Worm (Caenorhabditis elegans): ENCODE results near the gene ets-6.

The ets-6 gene

ce11 chrV:7575563-7575962 is 4.8 kb downstream of the ets-6 start, which contains the start of the genes snu-66 and ints-9:
Gene snu-66 (minus strand): TSS chrV:7575670.
Gene ints-9 (plus strand): TSS chrV:7575802.
- TF ChIP-seq unc-62 (GFP tag; optimal IDR thresholded peaks at IDR 0.05) = no peak

- TF ChIP-seq unc-62 (GFP tag; optimal IDR thresholded peaks at IDR 0.05) = no peak
Observed at ce11 chrV:7570955-7571354, 9.4 kb downstream of the ets-6 start, which contains the start of gene F19F10.14. Gene F19F10.14 (minus strand): TSS chrV:7571055.

ce11 chrV:7570290-7570689 is 10.1 kb downstream of the ets-6 start, which contains the start of gene clec-212:
Gene clec-212 (minus strand): TSS chrV:7570390.
- TF ChIP-seq unc-62 (GFP tag; optimal IDR thresholded peaks at IDR 0.05) = no peak

- no peak for TF ChIP-seq unc-62 (GFP tag; optimal IDR thresholded peaks at IDR 0.05)
Observed at ce11 chrV:7562947-7563346, 17.4 kb downstream of the ets-6 start, which contains the start of gene F19F10.1. Gene F19F10.1 (plus strand): TSS chrV:7563247.

- TF ChIP-seq unc-62 (GFP tag; optimal IDR thresholded peaks at IDR 0.05) = no peak
Observed at ce11 chrV:7558693-7559092, 21.7 kb downstream of the ets-6 start, which contains the start of gene ets-7. Gene ets-7 (minus strand): TSS chrV:7558793.

ce11 chrV:7555875-7556274 is 24.5 kb downstream of the ets-6 start:
- no peak for TF ChIP-seq unc-62 (GFP tag; optimal IDR thresholded peaks at IDR 0.05)

- no peak for TF ChIP-seq unc-62 (GFP tag; optimal IDR thresholded peaks at IDR 0.05)
Observed at ce11 chrV:7553873-7554362, 26.4 kb downstream of the ets-6 start, which contains the start of gene ttr-10. Gene ttr-10 (minus strand): TSS chrV:7553923.

- no peak for TF ChIP-seq unc-62 (GFP tag; optimal IDR thresholded peaks at IDR 0.05)
Observed at ce11 chrV:7551821-7552220, 28.5 kb downstream of the ets-6 start, which contains the start of gene F19F10.3. Gene F19F10.3 (plus strand): TSS chrV:7552121.

ce11 chrV:7548017-7548416 is 32.3 kb downstream of the ets-6 start:
- no peak for TF ChIP-seq unc-62 (GFP tag; optimal IDR thresholded peaks at IDR 0.05)

ce11 chrV:7547479-7547878 is 32.9 kb downstream of the ets-6 start, which contains the start of gene ftn-1:
Gene ftn-1 (minus strand): TSS chrV:7547579.
- TF ChIP-seq unc-62 (GFP tag; optimal IDR thresholded peaks at IDR 0.05) = no peak

ce11 chrV:7545187-7545586 is 35.2 kb downstream of the ets-6 start, which contains the start of the genes C54F6.19 and nhx-3:
Gene C54F6.19 (plus strand): TSS chrV:7545487.
Gene nhx-3 (minus strand): TSS chrV:7545523.
- no peak for TF ChIP-seq unc-62 (GFP tag; optimal IDR thresholded peaks at IDR 0.05)

- no peak for TF ChIP-seq unc-62 (GFP tag; optimal IDR thresholded peaks at IDR 0.05)
Observed at ce11 chrV:7543728-7544127, 36.6 kb downstream of the ets-6 start.

- TF ChIP-seq unc-62 (GFP tag; optimal IDR thresholded peaks at IDR 0.05) = no peak
Observed at ce11 chrV:7539015-7539414, 41.3 kb downstream of the ets-6 start, which contains the start of gene srh-268. Gene srh-268 (plus strand): TSS chrV:7539315.

- TF ChIP-seq unc-62 (GFP tag; optimal IDR thresholded peaks at IDR 0.05) = no peak
Observed at ce11 chrV:7538018-7538417, 42.3 kb downstream of the ets-6 start, which contains the start of gene C54F6.12. Gene C54F6.12 (minus strand): TSS chrV:7538118.

ce11 chrV:7532947-7533346 is 47.4 kb downstream of the ets-6 start, which contains the start of gene C54F6.3:
Gene C54F6.3 (plus strand): TSS chrV:7533247.
- no peak for TF ChIP-seq unc-62 (GFP tag; optimal IDR thresholded peaks at IDR 0.05)

- TF ChIP-seq unc-62 (GFP tag; optimal IDR thresholded peaks at IDR 0.05) = no peak
Observed at ce11 chrV:7529840-7530239, 50.5 kb downstream of the ets-6 start, which contains the start of gene swt-2. Gene swt-2 (plus strand): TSS chrV:7530140.

ce11 chrV:7528816-7529215 is 51.5 kb downstream of the ets-6 start, which contains the start of gene C54F6.5:
Gene C54F6.5 (plus strand): TSS chrV:7529116.
- no peak for TF ChIP-seq unc-62 (GFP tag; optimal IDR thresholded peaks at IDR 0.05)
